Fruit fly (Drosophila melanogaster): Measurements from ENCODE around the gene CG12011.

CG12011 gene

DNA sequence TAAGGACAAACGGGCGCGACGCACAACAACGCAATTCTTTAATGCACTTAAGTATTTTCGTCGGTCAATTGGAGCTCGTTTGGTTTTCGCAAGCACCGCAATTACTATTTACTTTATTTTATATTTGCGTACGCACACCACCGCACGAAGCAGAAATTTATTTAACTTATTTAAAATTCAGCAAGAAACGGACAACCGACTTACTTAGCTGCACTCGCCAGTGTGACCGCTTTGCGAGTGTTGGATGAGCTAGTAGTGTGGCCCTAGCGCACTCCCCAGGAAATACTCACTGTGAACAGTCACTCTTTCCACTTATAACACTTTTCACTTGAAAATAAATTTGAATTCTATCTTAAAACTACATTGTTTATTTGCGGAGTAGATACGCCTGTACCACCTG is 36.5 kb downstream of the CG12011 start, which contains the start of gene drpr:
Gene drpr, minus strand, starts transcription at position 235 of the 400 bp plus-strand sequence.
- TF ChIP-seq GATAd (GFP tag; optimal IDR thresholded peaks at IDR 0.05): no peak
- peak; percentile 62 for TF ChIP-seq fru (GFP tag; optimal IDR thresholded peaks at IDR 0.05)
- TF ChIP-seq Abd-B (GFP tag; optimal IDR thresholded peaks at IDR 0.05): no peak
- TF ChIP-seq Hr83 (GFP tag; optimal IDR thresholded peaks at IDR 0.05; ENCODE audit: poor library complexity, severe bottlenecking): peak; percentile 53
- no peak for TF ChIP-seq pan (optimal IDR thresholded peaks at IDR 0.05)
- no peak for TF ChIP-seq usp (GFP tag; optimal IDR thresholded peaks at IDR 0.05)
- TF ChIP-seq Hr78 (GFP tag; optimal IDR thresholded peaks at IDR 0.05): no peak
- TF ChIP-seq woc (GFP tag; optimal IDR thresholded peaks at IDR 0.05): peak; percentile 66
- TF ChIP-seq Myc (optimal IDR thresholded peaks at IDR 0.05): no peak
- peak; percentile 23 for TF ChIP-seq h (GFP tag; optimal IDR thresholded peaks at IDR 0.05)
- TF ChIP-seq brk (GFP tag; optimal IDR thresholded peaks at IDR 0.05): no peak
- TF ChIP-seq ey (GFP tag; optimal IDR thresholded peaks at IDR 0.05): no peak
- TF ChIP-seq Dif (GFP tag; optimal IDR thresholded peaks at IDR 0.05; ENCODE audit: partially characterized antibody): peak; percentile 45
- TF ChIP-seq lola (GFP tag; optimal IDR thresholded peaks at IDR 0.05): no peak
- no peak for TF ChIP-seq dmrt93B (GFP tag; optimal IDR thresholded peaks at IDR 0.05)
- TF ChIP-seq Mio (GFP tag; optimal IDR thresholded peaks at IDR 0.05): no peak
- no peak for TF ChIP-seq sage (GFP tag; optimal IDR thresholded peaks at IDR 0.05)
- TF ChIP-seq Sp1 (GFP tag; optimal IDR thresholded peaks at IDR 0.05): peak; percentile 43
- peak; percentile 43 for TF ChIP-seq br (GFP tag; optimal IDR thresholded peaks at IDR 0.05)
- TF ChIP-seq foxo (GFP tag; optimal IDR thresholded peaks at IDR 0.05): no peak
- peak; percentile 18 for TF ChIP-seq CG9705 (GFP tag; optimal IDR thresholded peaks at IDR 0.05)
- no peak for TF ChIP-seq jim (GFP tag; optimal IDR thresholded peaks at IDR 0.05)
- TF ChIP-seq HLH106 (tag; optimal IDR thresholded peaks at IDR 0.05): peak; percentile 14
- TF ChIP-seq Hnf4 (GFP tag; optimal IDR thresholded peaks at IDR 0.05): no peak
- TF ChIP-seq rgr (GFP tag; optimal IDR thresholded peaks at IDR 0.05): peak; percentile 36
- TF ChIP-seq N (GFP tag; optimal IDR thresholded peaks at IDR 0.05): no peak
- no peak for TF ChIP-seq CrebA (GFP tag; optimal IDR thresholded peaks at IDR 0.05; ENCODE audit: borderline replicate concordance)
- TF ChIP-seq psq (GFP tag; optimal IDR thresholded peaks at IDR 0.05): no peak
- no peak for TF ChIP-seq dl (GFP tag; optimal IDR thresholded peaks at IDR 0.05; ENCODE audit: insufficient read depth in 1 of 2, partially characterized antibody in 2 of 2)
- no peak for TF ChIP-seq Rel (GFP tag; optimal IDR thresholded peaks at IDR 0.05)
- TF ChIP-seq Rel (tag; optimal IDR thresholded peaks at IDR 0.05): peak; percentile 57
- no peak for TF ChIP-seq tai (GFP tag; optimal IDR thresholded peaks at IDR 0.05)
- TF ChIP-seq CG32264 (GFP tag; optimal IDR thresholded peaks at IDR 0.05): no peak
- TF ChIP-seq Jra (GFP tag; optimal IDR thresholded peaks at IDR 0.05): peak; percentile 17
- no peak for TF ChIP-seq Dfd (GFP tag; optimal IDR thresholded peaks at IDR 0.05)
- TF ChIP-seq sv (GFP tag; optimal IDR thresholded peaks at IDR 0.05): no peak
- no peak for TF ChIP-seq OdsH (GFP tag; optimal IDR thresholded peaks at IDR 0.05)
- TF ChIP-seq Vsx2 (GFP tag; optimal IDR thresholded peaks at IDR 0.05; ENCODE audit: partially characterized antibody): no peak

DNA sequence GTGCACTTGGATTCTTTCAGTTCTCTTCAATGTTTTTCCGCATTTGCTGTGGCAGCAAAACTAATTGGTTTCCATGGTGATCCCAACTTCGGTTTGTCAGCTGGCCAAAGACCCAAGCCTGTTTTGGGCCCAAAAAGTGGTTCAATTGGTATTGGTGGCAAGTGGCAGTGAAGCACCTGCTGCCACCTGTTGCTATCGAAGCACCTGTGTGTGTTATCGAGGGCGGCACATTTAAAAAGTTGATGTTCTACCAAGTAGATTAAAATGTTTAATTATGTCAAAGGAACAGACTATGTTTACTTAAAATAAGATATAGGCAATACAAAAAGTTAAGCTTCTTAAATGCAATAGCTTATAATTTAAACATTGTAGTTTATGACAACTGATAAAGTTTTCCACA is 41.2 kb downstream of the CG12011 start, which contains the start of gene Oseg4:
Gene Oseg4, minus strand, starts transcription at position 165 of the 400 bp plus-strand sequence.
- TF ChIP-seq Vsx2 (GFP tag; optimal IDR thresholded peaks at IDR 0.05; ENCODE audit: partially characterized antibody): no peak
- no peak for TF ChIP-seq rgr (GFP tag; optimal IDR thresholded peaks at IDR 0.05)
- TF ChIP-seq Abd-B (GFP tag; optimal IDR thresholded peaks at IDR 0.05): no peak
- no peak for TF ChIP-seq woc (GFP tag; optimal IDR thresholded peaks at IDR 0.05)
- no peak for TF ChIP-seq tai (GFP tag; optimal IDR thresholded peaks at IDR 0.05)
- TF ChIP-seq brk (GFP tag; optimal IDR thresholded peaks at IDR 0.05): no peak
- no peak for TF ChIP-seq Rel (GFP tag; optimal IDR thresholded peaks at IDR 0.05)
- no peak for TF ChIP-seq Rel (tag; optimal IDR thresholded peaks at IDR 0.05)
- TF ChIP-seq foxo (GFP tag; optimal IDR thresholded peaks at IDR 0.05): no peak
- no peak for TF ChIP-seq jim (GFP tag; optimal IDR thresholded peaks at IDR 0.05)
- TF ChIP-seq CG32264 (GFP tag; optimal IDR thresholded peaks at IDR 0.05): no peak
- no peak for TF ChIP-seq Mio (GFP tag; optimal IDR thresholded peaks at IDR 0.05)
- no peak for TF ChIP-seq CG9705 (GFP tag; optimal IDR thresholded peaks at IDR 0.05)
- no peak for TF ChIP-seq Hr83 (GFP tag; optimal IDR thresholded peaks at IDR 0.05; ENCODE audit: poor library complexity, severe bottlenecking)

DNA sequence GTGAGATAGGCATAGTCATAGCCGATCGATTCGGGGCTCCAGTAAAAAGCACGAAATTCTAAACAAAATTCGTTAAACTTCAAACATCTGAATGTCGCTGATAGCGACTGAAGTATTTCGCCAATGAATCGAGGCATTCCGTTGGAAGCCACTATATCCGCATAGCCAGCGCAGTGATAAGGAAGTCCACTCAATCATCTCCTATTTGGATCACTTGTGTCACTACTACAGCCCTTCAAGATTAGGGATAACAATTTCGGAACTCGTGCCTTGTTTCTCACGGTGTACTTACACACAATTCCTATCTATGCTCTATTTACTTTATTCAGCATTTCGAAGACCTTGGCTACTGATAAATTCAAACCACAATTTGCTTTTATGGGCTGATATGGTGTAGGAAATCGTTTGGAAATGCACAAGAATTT is 43.5 kb downstream of the CG12011 start, which contains the start of gene PIG-Wb:
Gene PIG-Wb, minus strand, starts transcription at position 209 of the 425 bp plus-strand sequence.
- TF ChIP-seq fru (GFP tag; optimal IDR thresholded peaks at IDR 0.05) (peak; percentile 39), lola (GFP tag; optimal IDR thresholded peaks at IDR 0.05) (no peak)

Data from whole organism, wandering third instar larva.